Worm (Caenorhabditis elegans) whole organism, mixed stage, embryonic: ENCODE data around the gene cyn-3.

Source experiments
- hlh-1 ChIP-seq: fragments of 150-350 bp; optimal IDR thresholded peaks from 2 replicates; lab custom pipeline; 2014; ENCODE audit warnings: missing biosample characterization, missing genetic modification reagents, missing genetic modification characterization
- nhr-12 ChIP-seq: fragments of 150-350 bp; optimal IDR thresholded peaks from 2 replicates; lab custom pipeline; 2014; ENCODE audit warnings: missing biosample characterization, missing genetic modification characterization
- nhr-237 ChIP-seq: fragments of 150-350 bp; optimal IDR thresholded peaks from 2 replicates; lab custom pipeline; 2014; ENCODE audit warnings: missing biosample characterization, missing genetic modification characterization
- nhr-28 ChIP-seq: fragments of 150-350 bp; optimal IDR thresholded peaks from 2 replicates; lab custom pipeline; 2014; ENCODE audit warnings: missing biosample characterization, missing genetic modification characterization
- unc-39 ChIP-seq: fragments of 150-350 bp; optimal IDR thresholded peaks from 2 replicates; lab custom pipeline; 2014; ENCODE audit warnings: missing biosample characterization, missing genetic modification characterization

DNA sequence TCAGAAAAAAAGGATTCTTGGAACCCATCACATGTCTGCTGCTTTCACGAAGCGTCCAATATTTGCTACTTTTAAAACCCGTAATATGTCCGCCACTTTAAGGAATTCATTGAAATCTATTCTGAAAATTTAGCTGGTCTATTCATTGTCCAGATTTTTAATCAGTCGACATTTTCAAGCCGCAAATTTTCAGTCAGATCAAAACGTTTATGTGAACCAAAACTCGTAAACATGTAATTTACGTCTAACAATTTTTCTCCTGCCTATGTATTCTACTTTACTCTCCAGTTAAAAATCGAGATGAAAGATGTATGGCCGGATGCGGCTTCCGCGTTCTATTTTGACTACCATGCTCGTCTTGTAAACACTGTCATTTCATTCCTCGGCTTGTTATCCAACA is 8.2 kb downstream of the cyn-3 start, which contains the start of gene srw-1:
- TF ChIP-seq nhr-237 = no peak
- TF ChIP-seq nhr-12 = no peak
- TF ChIP-seq hlh-1 (tag; lab: Kevin White, UChicago) = no peak
- TF ChIP-seq nhr-28 (tag; lab: Kevin White, UChicago) = no peak
- no peak for TF ChIP-seq unc-39 (tag; lab: Kevin White, UChicago)
